Worm (Caenorhabditis elegans) whole organism, early embryonic: ENCODE results near the gene C34F6.11.

Source experiments
- B0310.2 ChIP-seq: sonication (generic microtip); optimal IDR thresholded peaks from 2 replicates; lab custom pipeline; 2016; ENCODE audit warnings: mild to moderate bottlenecking, missing genetic modification characterization, missing compliant biosample characterization
- F13C5.2 ChIP-seq: sonication (generic microtip); optimal IDR thresholded peaks from 2 replicates; lab custom pipeline; 2017; ENCODE audit warnings: mild to moderate bottlenecking, missing genetic modification characterization, inconsistent platforms, missing compliant biosample characterization
- aly-1 ChIP-seq: sonication (generic microtip); optimal IDR thresholded peaks from 2 replicates; lab custom pipeline; 2016; ENCODE audit warnings: missing genetic modification characterization, missing compliant biosample characterization
- ama-1 ChIP-seq: fragments of 150-350 bp; optimal IDR thresholded peaks from 2 replicates; lab custom pipeline; 2014
- ceh-13 ChIP-seq: fragments of 200-800 bp; sonication (Bioruptor generic); optimal IDR thresholded peaks from 2 replicates; lab custom pipeline; 2018; ENCODE audit warnings: mild to moderate bottlenecking, missing genetic modification characterization, missing compliant biosample characterization
- ceh-36 ChIP-seq: sonication (generic microtip); optimal IDR thresholded peaks from 2 replicates; lab custom pipeline; 2016; ENCODE audit warnings: missing genetic modification characterization, inconsistent platforms, missing compliant biosample characterization
- ets-7 ChIP-seq: sonication (generic microtip); optimal IDR thresholded peaks from 2 replicates; lab custom pipeline; 2016; ENCODE audit warnings: missing genotype, missing genetic modification characterization, missing compliant biosample characterization
- flt-1 ChIP-seq: fragments of 200-800 bp; sonication (Bioruptor generic); IDR thresholded peaks from 2 replicates; pipeline ENCODE4 v1.3.6; 2022; ENCODE audit warnings: missing genetic modification characterization, missing compliant biosample characterization
- hmbx-1 ChIP-seq: sonication (generic microtip); optimal IDR thresholded peaks from 2 replicates; lab custom pipeline; 2016; ENCODE audit warnings: mild to moderate bottlenecking, missing genetic modification characterization, missing compliant biosample characterization
- hmg-4 ChIP-seq: fragments of 200-800 bp; sonication (Bioruptor generic); optimal IDR thresholded peaks from 2 replicates; lab custom pipeline; 2018; ENCODE audit warnings: mild to moderate bottlenecking, missing genetic modification characterization, missing compliant biosample characterization
- hnd-1 ChIP-seq: sonication (generic microtip); optimal IDR thresholded peaks from 2 replicates; lab custom pipeline; 2016; ENCODE audit warnings: missing genetic modification characterization, missing compliant biosample characterization
- pes-1 ChIP-seq: fragments of 200-800 bp; sonication (Bioruptor generic); IDR thresholded peaks from 2 replicates; pipeline ENCODE4 v1.3.6; 2022; ENCODE audit warnings: missing genetic modification reagents, missing genetic modification characterization, missing compliant biosample characterization
- scrt-1 ChIP-seq: fragments of 200-800 bp; sonication (Bioruptor generic); IDR thresholded peaks from 2 replicates; pipeline ENCODE4 v1.3.6; 2022; ENCODE audit warnings: missing genetic modification characterization, missing compliant biosample characterization
- sea-1 ChIP-seq: fragments of 200-800 bp; sonication (Bioruptor generic); conservative IDR thresholded peaks from 2 replicates; pipeline ENCODE4 v1.3.6; 2022; ENCODE audit warnings: missing genetic modification characterization, missing compliant biosample characterization
- tbx-11 ChIP-seq: fragments of 200-800 bp; sonication (Bioruptor generic); IDR thresholded peaks from 2 replicates; pipeline ENCODE4 v1.3.6; 2022; ENCODE audit warnings: missing genetic modification characterization, missing compliant biosample characterization
- tbx-37 ChIP-seq: fragments of 200-800 bp; sonication (Bioruptor generic); conservative IDR thresholded peaks from 2 replicates; pipeline ENCODE4 v1.3.6; 2022; ENCODE audit warnings: missing genetic modification reagents, missing genetic modification characterization, missing compliant biosample characterization
- tra-4 ChIP-seq: sonication (generic microtip); optimal IDR thresholded peaks from 2 replicates; lab custom pipeline; 2017; ENCODE audit warnings: missing genetic modification characterization, missing compliant biosample characterization

Gene C34F6.11

ce11 chrX:11190443-11190842 lies 13.3 kb downstream of the C34F6.11 start:
- TF ChIP-seq F13C5.2 (tag; lab: Kevin White, UChicago) (no peak), hmg-4 (GFP tag; lab: Kevin White, UChicago) (no peak), ama-1 (lab: Kevin White, UChicago) (no peak), flt-1 (no peak), pes-1 (GFP tag; lab: Robert Waterston, UW) (no peak)

ce11 chrX:11189515-11189914 lies 14.2 kb downstream of the C34F6.11 start, which contains the start of gene F13D2.1:
TSS of gene F13D2.1 (minus strand) at chrX:11189615.
- no peak for TF ChIP-seq ets-7 (tag; lab: Kevin White, UChicago)
- no peak for TF ChIP-seq ama-1 (lab: Kevin White, UChicago)
- no peak for TF ChIP-seq hmbx-1 (tag; lab: Kevin White, UChicago)
- no peak for TF ChIP-seq tbx-37 (GFP tag; lab: Robert Waterston, UW)
- no peak for TF ChIP-seq F13C5.2 (tag; lab: Kevin White, UChicago)
- no peak for TF ChIP-seq tra-4
- no peak for TF ChIP-seq ceh-36
- no peak for TF ChIP-seq ceh-13
- no peak for TF ChIP-seq hmg-4 (GFP tag; lab: Kevin White, UChicago)
- TF ChIP-seq B0310.2 (tag; lab: Kevin White, UChicago): no peak
- TF ChIP-seq scrt-1 (GFP tag; lab: Robert Waterston, UW): no peak
- no peak for TF ChIP-seq sea-1
- no peak for TF ChIP-seq aly-1 (tag; lab: Kevin White, UChicago)

DNA sequence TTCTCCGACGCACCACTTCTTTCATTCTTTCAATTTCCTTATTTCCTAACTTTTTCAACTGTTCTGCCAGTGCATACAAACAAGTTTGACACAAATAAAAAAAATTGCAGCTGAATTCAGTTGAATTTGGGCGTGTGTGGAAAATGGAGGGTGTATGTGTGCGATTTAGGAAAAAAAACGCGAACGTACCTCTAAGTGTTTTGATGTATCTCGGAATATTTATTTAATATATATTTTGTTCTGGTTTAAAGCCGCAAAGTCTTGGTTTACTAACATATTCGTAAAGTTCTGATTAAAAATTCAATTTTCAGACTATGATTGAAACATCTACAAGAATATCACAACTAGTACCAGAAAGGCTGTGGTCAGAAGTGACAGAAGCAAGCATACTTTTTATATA lies 18.2 kb downstream of the C34F6.11 start, which contains the start of gene gnrr-7:
Gene gnrr-7, plus strand, starts transcription at position 301 of the 400 bp plus-strand sequence.
- TF ChIP-seq aly-1 (tag; lab: Kevin White, UChicago) (no peak), sea-1 (no peak), tbx-37 (GFP tag; lab: Robert Waterston, UW) (no peak), F13C5.2 (tag; lab: Kevin White, UChicago) (no peak)

ce11 chrX:11178599-11178998 lies 25.1 kb downstream of the C34F6.11 start, which contains the start of gene gnrr-6:
TSS of gene gnrr-6 (plus strand) at chrX:11178899.
- TF ChIP-seq hnd-1 (tag; lab: Kevin White, UChicago) (no peak), B0310.2 (tag; lab: Kevin White, UChicago) (no peak), flt-1 (no peak), ceh-36 (no peak)

- TF ChIP-seq aly-1 (tag; lab: Kevin White, UChicago) (no peak), ceh-13 (no peak), scrt-1 (GFP tag; lab: Robert Waterston, UW) (no peak), hnd-1 (tag; lab: Kevin White, UChicago) (no peak), ama-1 (lab: Kevin White, UChicago) (no peak), sea-1 (no peak)
Observed at ce11 chrX:11162778-11163584, 40.8 kb downstream of the C34F6.11 start.

DNA sequence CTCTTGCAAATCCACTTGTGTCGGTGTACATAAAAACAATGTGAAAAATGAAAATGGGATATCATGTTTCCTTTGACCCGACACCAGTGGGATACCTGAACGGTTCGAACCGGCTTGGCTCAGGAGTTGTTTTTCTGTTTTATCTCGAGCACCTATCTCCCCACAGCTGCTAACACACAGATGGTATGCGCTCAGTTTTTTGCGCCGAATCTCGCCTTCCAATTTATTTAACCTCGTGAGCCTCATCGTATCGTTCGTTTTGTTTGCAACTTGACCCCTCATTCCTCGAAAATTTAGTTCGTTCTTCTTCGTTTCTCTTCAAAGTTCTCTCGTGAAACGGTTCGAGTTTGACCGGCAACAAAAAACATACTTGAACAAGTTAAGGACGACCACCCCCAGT lies 43.2 kb downstream of the C34F6.11 start, which contains the start of gene C05C9.1:
Gene C05C9.1, plus strand, starts transcription at position 301 of the 400 bp plus-strand sequence.
- TF ChIP-seq tra-4: no peak
- TF ChIP-seq flt-1: no peak
- TF ChIP-seq aly-1 (tag; lab: Kevin White, UChicago): no peak
- TF ChIP-seq ceh-36: no peak
- TF ChIP-seq ceh-13: no peak
- TF ChIP-seq hmbx-1 (tag; lab: Kevin White, UChicago): no peak
- no peak for TF ChIP-seq tbx-11
- TF ChIP-seq B0310.2 (tag; lab: Kevin White, UChicago): no peak
- no peak for TF ChIP-seq F13C5.2 (tag; lab: Kevin White, UChicago)
- TF ChIP-seq scrt-1 (GFP tag; lab: Robert Waterston, UW): no peak
- no peak for TF ChIP-seq hnd-1 (tag; lab: Kevin White, UChicago)
- no peak for TF ChIP-seq pes-1 (GFP tag; lab: Robert Waterston, UW)
- TF ChIP-seq tbx-37 (GFP tag; lab: Robert Waterston, UW): no peak
- no peak for TF ChIP-seq ets-7 (tag; lab: Kevin White, UChicago)
- no peak for TF ChIP-seq ama-1 (lab: Kevin White, UChicago)
- TF ChIP-seq hmg-4 (GFP tag; lab: Kevin White, UChicago): no peak
- TF ChIP-seq sea-1: no peak

- TF ChIP-seq ets-7 (tag; lab: Kevin White, UChicago) (no peak), ama-1 (lab: Kevin White, UChicago) (no peak), flt-1 (no peak), tra-4 (no peak), tbx-37 (GFP tag; lab: Robert Waterston, UW) (no peak), ceh-36 (no peak), sea-1 (no peak), hmg-4 (GFP tag; lab: Kevin White, UChicago) (no peak), aly-1 (tag; lab: Kevin White, UChicago) (no peak), pes-1 (GFP tag; lab: Robert Waterston, UW) (no peak)
Observed at ce11 chrX:11152720-11153119, 51.0 kb downstream of the C34F6.11 start, which contains the start of the genes C05C9.3 and C05C9.2. TSS of gene C05C9.3 (minus strand) at chrX:11152820. TSS of gene C05C9.2 (plus strand) at chrX:11153065.
